Fruit fly (Drosophila melanogaster): ENCODE data around the gene cal1.

The cal1 gene

dm6 chr3R:17087977-17088618 lies at the start of gene cal1:
cal1 (plus strand) TSS chr3R:17088280.
- TF ChIP-seq Rel (GFP tag; optimal IDR thresholded peaks at IDR 0.05): no peak
- peak; percentile 83 for TF ChIP-seq Rel (tag; optimal IDR thresholded peaks at IDR 0.05)
- TF ChIP-seq pan (optimal IDR thresholded peaks at IDR 0.05): no peak
- TF ChIP-seq Dif (GFP tag; optimal IDR thresholded peaks at IDR 0.05; ENCODE audit: partially characterized antibody): peak; percentile 32
- no peak for TF ChIP-seq usp (GFP tag; optimal IDR thresholded peaks at IDR 0.05)
- TF ChIP-seq CG32264 (GFP tag; optimal IDR thresholded peaks at IDR 0.05): no peak

- peak; percentile 52 for TF ChIP-seq woc (GFP tag; optimal IDR thresholded peaks at IDR 0.05)
- no peak for TF ChIP-seq psq (GFP tag; optimal IDR thresholded peaks at IDR 0.05)
- no peak for TF ChIP-seq sv (GFP tag; optimal IDR thresholded peaks at IDR 0.05)
- peak; percentile 11 for TF ChIP-seq Hnf4 (GFP tag; optimal IDR thresholded peaks at IDR 0.05)
- no peak for TF ChIP-seq Dfd (GFP tag; optimal IDR thresholded peaks at IDR 0.05)
These were observed 47.9 kb upstream of the cal1 start, which contains the start of the genes CG18213 and Trm7-32 for dm6 chr3R:17039993-17040807. CG18213 (minus strand) TSS chr3R:17040203. Trm7-32 (plus strand) TSS chr3R:17040682.

DNA sequence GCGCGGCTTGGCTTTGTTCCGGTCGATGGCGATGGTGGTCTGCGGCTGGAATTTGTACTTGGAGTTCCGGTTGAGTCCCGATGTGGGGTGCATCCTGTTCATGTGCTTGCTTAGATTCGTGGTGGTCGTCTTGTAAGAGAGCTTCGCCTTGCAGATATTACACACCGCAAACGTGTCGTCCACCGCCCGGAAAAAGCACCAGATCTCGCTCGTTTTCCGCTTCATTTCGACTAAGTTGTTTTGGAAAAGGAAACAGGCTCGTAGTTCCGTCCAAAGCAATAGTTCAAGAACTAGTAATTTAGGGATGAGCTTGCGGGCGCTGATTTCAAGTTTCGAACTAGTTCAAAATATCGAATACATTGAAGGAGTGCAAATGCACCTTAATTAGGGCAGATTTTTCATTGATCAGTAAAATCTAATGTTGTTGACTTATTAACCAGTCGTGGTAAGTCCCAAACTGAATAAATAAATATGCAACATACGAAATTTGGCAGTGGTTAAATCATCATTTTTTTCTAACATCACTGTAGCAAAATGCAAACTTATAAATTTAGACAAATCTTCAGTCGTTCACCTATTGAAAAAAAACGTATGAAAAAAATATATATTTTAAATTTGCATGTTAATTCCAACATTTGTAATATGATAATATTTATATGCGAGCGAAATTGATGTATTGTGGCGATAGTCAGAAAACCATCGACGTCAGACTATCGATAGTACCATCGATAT lies 45.1 kb upstream of the cal1 start, which contains the start of the genes bdwf and Patr-1:
Gene bdwf (minus strand): TSS at position 299 of the 732 bp plus-strand sequence.
Gene Patr-1 (plus strand): TSS at position 727 of the 732 bp plus-strand sequence.
- no peak for TF ChIP-seq jim (GFP tag; optimal IDR thresholded peaks at IDR 0.05)
- TF ChIP-seq CG32264 (GFP tag; optimal IDR thresholded peaks at IDR 0.05): no peak
- no peak for TF ChIP-seq sage (GFP tag; optimal IDR thresholded peaks at IDR 0.05)
- no peak for TF ChIP-seq Rel (GFP tag; optimal IDR thresholded peaks at IDR 0.05)
- TF ChIP-seq Rel (tag; optimal IDR thresholded peaks at IDR 0.05): no peak
- TF ChIP-seq pan (optimal IDR thresholded peaks at IDR 0.05): no peak
- TF ChIP-seq brk (GFP tag; optimal IDR thresholded peaks at IDR 0.05): no peak
- TF ChIP-seq br (GFP tag; optimal IDR thresholded peaks at IDR 0.05): no peak
- peak; percentile 19 for TF ChIP-seq psq (GFP tag; optimal IDR thresholded peaks at IDR 0.05)
- peak; percentile 26 for TF ChIP-seq HLH106 (tag; optimal IDR thresholded peaks at IDR 0.05)
- peak; percentile 71 for TF ChIP-seq woc (GFP tag; optimal IDR thresholded peaks at IDR 0.05)
- no peak for TF ChIP-seq Hr83 (GFP tag; optimal IDR thresholded peaks at IDR 0.05; ENCODE audit: poor library complexity, severe bottlenecking)
- TF ChIP-seq Dfd (GFP tag; optimal IDR thresholded peaks at IDR 0.05): no peak
- TF ChIP-seq CrebA (GFP tag; optimal IDR thresholded peaks at IDR 0.05; ENCODE audit: borderline replicate concordance): no peak
- no peak for TF ChIP-seq dl (GFP tag; optimal IDR thresholded peaks at IDR 0.05; ENCODE audit: insufficient read depth in 1 of 2, partially characterized antibody in 2 of 2)
- no peak for TF ChIP-seq Dif (GFP tag; optimal IDR thresholded peaks at IDR 0.05; ENCODE audit: partially characterized antibody)
- TF ChIP-seq dmrt93B (GFP tag; optimal IDR thresholded peaks at IDR 0.05): no peak
- no peak for TF ChIP-seq usp (GFP tag; optimal IDR thresholded peaks at IDR 0.05)
- no peak for TF ChIP-seq rgr (GFP tag; optimal IDR thresholded peaks at IDR 0.05)
- no peak for TF ChIP-seq Abd-B (GFP tag; optimal IDR thresholded peaks at IDR 0.05)
- no peak for TF ChIP-seq Mio (GFP tag; optimal IDR thresholded peaks at IDR 0.05)
- TF ChIP-seq CG9705 (GFP tag; optimal IDR thresholded peaks at IDR 0.05): no peak
- no peak for TF ChIP-seq Vsx2 (GFP tag; optimal IDR thresholded peaks at IDR 0.05; ENCODE audit: partially characterized antibody)
- TF ChIP-seq Hr78 (GFP tag; optimal IDR thresholded peaks at IDR 0.05): no peak
- TF ChIP-seq tai (GFP tag; optimal IDR thresholded peaks at IDR 0.05): no peak
- TF ChIP-seq Jra (GFP tag; optimal IDR thresholded peaks at IDR 0.05): peak; percentile 77
- TF ChIP-seq Hnf4 (GFP tag; optimal IDR thresholded peaks at IDR 0.05): no peak
- no peak for TF ChIP-seq fru (GFP tag; optimal IDR thresholded peaks at IDR 0.05)
- TF ChIP-seq GATAd (GFP tag; optimal IDR thresholded peaks at IDR 0.05): no peak
- peak in 1 of 2 experiments; percentile 51 for TF ChIP-seq foxo (GFP tag; optimal IDR thresholded peaks at IDR 0.05)
- peak; percentile 25 for TF ChIP-seq sv (GFP tag; optimal IDR thresholded peaks at IDR 0.05)
- peak; percentile 19 for TF ChIP-seq OdsH (GFP tag; optimal IDR thresholded peaks at IDR 0.05)
- TF ChIP-seq ey (GFP tag; optimal IDR thresholded peaks at IDR 0.05): no peak
- TF ChIP-seq h (GFP tag; optimal IDR thresholded peaks at IDR 0.05): no peak
- no peak for TF ChIP-seq Myc (optimal IDR thresholded peaks at IDR 0.05)
- no peak for TF ChIP-seq N (GFP tag; optimal IDR thresholded peaks at IDR 0.05)
- no peak for TF ChIP-seq lola (GFP tag; optimal IDR thresholded peaks at IDR 0.05)
- TF ChIP-seq Sp1 (GFP tag; optimal IDR thresholded peaks at IDR 0.05): no peak
- peak; percentile 32 for TF ChIP-seq dsf (GFP tag; optimal IDR thresholded peaks at IDR 0.05; ENCODE audit: borderline replicate concordance)
